Fruit fly (Drosophila melanogaster): ENCODE results near the gene MME1.
A peak's percentile ranks its signal among the peaks of the same experiment; 100 is the strongest.

MME1 gene

dm6 chr2L:7033100-7033675, 5.9 kb downstream of the MME1 start (continued):
- TF ChIP-seq Rfx (GFP tag; IDR thresholded peaks at IDR 0.05) (peak; percentile 62), CG10147 (GFP tag; optimal IDR thresholded peaks at IDR 0.05) (peak; percentile 7), HLH54F (GFP tag; optimal IDR thresholded peaks at IDR 0.05) (peak; percentile 18), Atf3 (GFP tag; optimal IDR thresholded peaks at IDR 0.05) (no peak), Xbp1 (GFP tag; optimal IDR thresholded peaks at IDR 0.05) (peak; percentile 55), Fer1 (GFP tag; optimal IDR thresholded peaks at IDR 0.05) (peak; percentile 33), CG12219 (GFP tag; optimal IDR thresholded peaks at IDR 0.05) (no peak), ara (GFP tag; IDR thresholded peaks at IDR 0.05) (no peak), HmgZ (tag; optimal IDR thresholded peaks at IDR 0.05) (peak; percentile 50), CG12155 (GFP tag; optimal IDR thresholded peaks at IDR 0.05) (peak; percentile 29), CHES-1-like (GFP tag; optimal IDR thresholded peaks at IDR 0.05) (peak; percentile 6), CG18011 (GFP tag; optimal IDR thresholded peaks at IDR 0.05) (no peak), her (GFP tag; optimal IDR thresholded peaks at IDR 0.05) (peak; percentile 35), CG18262 (tag; optimal IDR thresholded peaks at IDR 0.05) (peak; percentile 25), CG17328 (GFP tag; IDR thresholded peaks at IDR 0.05) (peak; percentile 54), knrl (GFP tag; IDR thresholded peaks at IDR 0.05; ENCODE audit: partially characterized antibody) (no peak), cwo (GFP tag; optimal IDR thresholded peaks at IDR 0.05) (no peak), CG10267 (tag; optimal IDR thresholded peaks at IDR 0.05) (no peak), CG6689 (GFP tag; IDR thresholded peaks at IDR 0.05) (no peak), nerfin-2 (GFP tag; IDR thresholded peaks at IDR 0.05; ENCODE audit: partially characterized antibody) (no peak), nerfin-1 (tag; optimal IDR thresholded peaks at IDR 0.05) (no peak), CG11723 (GFP tag; optimal IDR thresholded peaks at IDR 0.05) (no peak), fru (optimal IDR thresholded peaks at IDR 0.05) (no peak), Hr78 (GFP tag; optimal IDR thresholded peaks at IDR 0.05) (no peak), CG4854 (GFP tag; optimal IDR thresholded peaks at IDR 0.05) (no peak), bbx (GFP tag; IDR thresholded peaks at IDR 0.05; ENCODE audit: partially characterized antibody) (no peak), CG31365 (tag; optimal IDR thresholded peaks at IDR 0.05) (no peak), NFAT (GFP tag; IDR thresholded peaks at IDR 0.05) (peak; percentile 28; the same call in 1 of the 2 replicates), HLH4C (GFP tag; IDR thresholded peaks at IDR 0.05; ENCODE audit: partially characterized antibody) (no peak), chm (GFP tag; IDR thresholded peaks at IDR 0.05) (no peak; the same call in 1 of the 2 replicates), sens-2 (GFP tag; IDR thresholded peaks at IDR 0.05) (no peak), CG11247 (GFP tag; IDR thresholded peaks at IDR 0.05) (no peak), CG5245 (GFP tag; optimal IDR thresholded peaks at IDR 0.05) (peak; percentile 16), Oli (tag; optimal IDR thresholded peaks at IDR 0.05) (no peak), crc (GFP tag; optimal IDR thresholded peaks at IDR 0.05) (peak; percentile 31), Doc3 (GFP tag; IDR thresholded peaks at IDR 0.05; ENCODE audit: partially characterized antibody) (no peak), gro (GFP tag; optimal IDR thresholded peaks at IDR 0.05) (peak; percentile 55), CG12769 (tag; optimal IDR thresholded peaks at IDR 0.05) (peak; percentile 46), Optix (GFP tag; IDR thresholded peaks at IDR 0.05) (no peak), Awh (GFP tag; IDR thresholded peaks at IDR 0.05) (no peak), peb (GFP tag; IDR thresholded peaks at IDR 0.05) (no peak), CG17612 (GFP tag; IDR thresholded peaks at IDR 0.05) (no peak), nau (GFP tag; optimal IDR thresholded peaks at IDR 0.05) (no peak), CG1792 (GFP tag; optimal IDR thresholded peaks at IDR 0.05) (peak; percentile 27), CG30431 (GFP tag; optimal IDR thresholded peaks at IDR 0.05) (no peak), Adf1 (GFP tag; IDR thresholded peaks at IDR 0.05) (peak; percentile 20; the same call in 1 of the 2 replicates), CG8765 (GFP tag; IDR thresholded peaks at IDR 0.05) (no peak), sug (tag; optimal IDR thresholded peaks at IDR 0.05) (peak; percentile 9), Blimp-1 (GFP tag; optimal IDR thresholded peaks at IDR 0.05) (no peak), ci (GFP tag; IDR thresholded peaks at IDR 0.05) (peak; percentile 19; the same call in 1 of the 3 replicates), danr (GFP tag; IDR thresholded peaks at IDR 0.05) (no peak)
